Fruit fly (Drosophila melanogaster): ENCODE data around the gene CG14329.

- TF ChIP-seq Ets98B (GFP tag; IDR thresholded peaks at IDR 0.05) (no peak), Pif1A (GFP tag; optimal IDR thresholded peaks at IDR 0.05) (no peak), Pif1B (GFP tag; optimal IDR thresholded peaks at IDR 0.05) (no peak), EcR (GFP tag; optimal IDR thresholded peaks at IDR 0.05) (no peak), CG14655 (GFP tag; optimal IDR thresholded peaks at IDR 0.05) (no peak), Snoo (tag; optimal IDR thresholded peaks at IDR 0.05) (no peak), CG32121 (GFP tag; IDR thresholded peaks at IDR 0.05) (no peak), CG8159 (tag; optimal IDR thresholded peaks at IDR 0.05) (no peak), CG15710 (tag; optimal IDR thresholded peaks at IDR 0.05) (no peak), CG10348 (GFP tag; IDR thresholded peaks at IDR 0.05) (no peak), CG4496 (GFP tag; IDR thresholded peaks at IDR 0.05) (no peak), CG13204 (GFP tag; optimal IDR thresholded peaks at IDR 0.05) (no peak)
These were observed 15.1 kb upstream of the CG14329 start, which contains the start of gene Sgs5bis for dm6 chr3R:17594086-17594485.
